Fruit fly (Drosophila melanogaster) whole organism, embryonic: ENCODE measurements around the gene FeCH.

Source experiments
- CG10209 ChIP-seq: fragments of 200-800 bp; sonication (Bioruptor generic); optimal IDR thresholded peaks from 3 replicates; lab custom pipeline; 2017; ENCODE audit warnings: missing biosample characterization, mild to moderate bottlenecking, missing genetic modification characterization, missing genetic modification reagents
- CG10979 ChIP-seq: fragments of 200-800 bp; sonication (Bioruptor generic); optimal IDR thresholded peaks from 2 replicates; lab custom pipeline; 2018; ENCODE audit warnings: missing biosample characterization, mild to moderate bottlenecking, missing genetic modification characterization, moderate library complexity
- CG11093 ChIP-seq: fragments of 200-800 bp; sonication (Bioruptor generic); IDR thresholded peaks from 3 replicates; pipeline ENCODE4 v1.3.6; 2022; ENCODE audit warnings: missing biosample characterization, missing genetic modification characterization
- CG11456 ChIP-seq: fragments of 200-800 bp; sonication (Bioruptor generic); IDR thresholded peaks from 3 replicates; pipeline ENCODE4 v1.3.6; 2022; ENCODE audit warnings: missing biosample characterization, missing genetic modification characterization
- CG12299 ChIP-seq: fragments of 200-800 bp; sonication (Bioruptor generic); optimal IDR thresholded peaks from 2 replicates; lab custom pipeline; 2018; ENCODE audit warnings: missing biosample characterization, mild to moderate bottlenecking, missing genetic modification characterization
- CG12942 ChIP-seq: fragments of 200-800 bp; sonication (Bioruptor generic); optimal IDR thresholded peaks from 3 replicates; lab custom pipeline; 2016; ENCODE audit warnings: missing biosample characterization, missing genetic modification characterization
- CG15514 ChIP-seq: fragments of 200-800 bp; sonication (Bioruptor generic); optimal IDR thresholded peaks from 3 replicates; lab custom pipeline; 2017; ENCODE audit warnings: missing biosample characterization, missing genetic modification characterization, mild to moderate bottlenecking, moderate library complexity, missing genetic modification reagents
- CG15601 ChIP-seq: fragments of 200-800 bp; sonication (Bioruptor generic); optimal IDR thresholded peaks from 3 replicates; lab custom pipeline; 2019; ENCODE audit warnings: missing biosample characterization, mild to moderate bottlenecking, missing genetic modification characterization, moderate library complexity
- CG16863 ChIP-seq: fragments of 200-800 bp; sonication (Bioruptor generic); optimal IDR thresholded peaks from 3 replicates; lab custom pipeline; 2016; ENCODE audit warnings: missing biosample characterization, missing genetic modification characterization
- CG17361 ChIP-seq: fragments of 200-800 bp; sonication (Bioruptor generic); IDR thresholded peaks from 3 replicates; pipeline ENCODE4 v1.3.6; 2022; ENCODE audit warnings: missing biosample characterization, missing genetic modification characterization
- CG17802 ChIP-seq: fragments of 200-800 bp; sonication (Bioruptor generic); optimal IDR thresholded peaks from 2 replicates; lab custom pipeline; 2018; ENCODE audit warnings: missing biosample characterization, mild to moderate bottlenecking, missing genetic modification characterization, moderate library complexity
- CG18476 ChIP-seq: fragments of 200-800 bp; sonication (Bioruptor generic); optimal IDR thresholded peaks from 2 replicates; lab custom pipeline; 2016; ENCODE audit warnings: missing biosample characterization, mild to moderate bottlenecking, missing genetic modification characterization
- CG32772 ChIP-seq: fragments of 200-800 bp; sonication (Bioruptor generic); IDR thresholded peaks from 2 replicates; pipeline ENCODE4 v1.3.6; 2022; ENCODE audit warnings: missing biosample characterization, missing genetic modification characterization
- CG34376 ChIP-seq: fragments of 200-800 bp; sonication (Bioruptor generic); optimal IDR thresholded peaks from 2 replicates; lab custom pipeline; 2018; ENCODE audit warnings: missing biosample characterization, mild to moderate bottlenecking, missing genetic modification characterization
- CG4282 ChIP-seq: fragments of 200-800 bp; sonication (Bioruptor generic); optimal IDR thresholded peaks from 2 replicates; lab custom pipeline; 2016; ENCODE audit warnings: missing biosample characterization, missing genetic modification characterization
- CG7963 ChIP-seq: fragments of 200-800 bp; sonication (Bioruptor generic); IDR thresholded peaks from 3 replicates; pipeline ENCODE4 v1.3.6; 2022; ENCODE audit warnings: missing biosample characterization, missing genetic modification characterization; ENCODE audit not compliant: partially characterized antibody
- CG8290 ChIP-seq, 3 experiments: fragments of 200-800 bp; sonication (Bioruptor generic); optimal IDR thresholded peaks; 2 replicates each; lab custom pipeline; 2016 to 2019; ENCODE audit warnings: missing biosample characterization in 3 of 3, missing genetic modification characterization in 3 of 3, mild to moderate bottlenecking in 2 of 3, moderate library complexity in 1 of 3
- CG8924 ChIP-seq: fragments of 200-800 bp; optimal IDR thresholded peaks from 3 replicates; lab custom pipeline; 2019; ENCODE audit warnings: missing biosample characterization, mild to moderate bottlenecking, missing genetic modification characterization, moderate library complexity
- CG9932 ChIP-seq: fragments of 200-800 bp; sonication (Bioruptor generic); IDR thresholded peaks from 2 replicates; pipeline ENCODE4 v1.3.6; 2022; ENCODE audit warnings: missing biosample characterization, missing genetic modification characterization
- CoRest ChIP-seq: fragments of 200-800 bp; sonication (Bioruptor generic); optimal IDR thresholded peaks from 3 replicates; lab custom pipeline; 2018; ENCODE audit warnings: missing biosample characterization, mild to moderate bottlenecking, missing genetic modification characterization, moderate library complexity
- Dek ChIP-seq: fragments of 200-800 bp; sonication (Bioruptor generic); optimal IDR thresholded peaks from 3 replicates; lab custom pipeline; 2019; ENCODE audit warnings: missing biosample characterization, mild to moderate bottlenecking, missing genetic modification characterization, moderate library complexity
- Dll ChIP-seq: fragments of 200-800 bp; sonication (Bioruptor generic); IDR thresholded peaks from 4 replicates; pipeline ENCODE4 v1.3.6; 2022; ENCODE audit warnings: missing biosample characterization, missing genetic modification characterization; ENCODE audit not compliant: partially characterized antibody
- E2f2 ChIP-seq: fragments of 200-800 bp; sonication (Bioruptor generic); IDR thresholded peaks from 2 replicates; pipeline ENCODE4 v1.3.6; 2022; ENCODE audit warnings: missing biosample characterization, missing genetic modification characterization
- Ets65A ChIP-seq: fragments of 200-800 bp; sonication (Bioruptor generic); peaks from one replicate; lab custom pipeline; 2016; ENCODE audit warnings: missing biosample characterization, missing genetic modification characterization
- Fer1 ChIP-seq: fragments of 200-800 bp; sonication (Bioruptor generic); optimal IDR thresholded peaks from 2 replicates; lab custom pipeline; 2017; ENCODE audit warnings: missing biosample characterization, mild to moderate bottlenecking, missing genetic modification characterization
- Hey ChIP-seq: fragments of 200-800 bp; sonication (Bioruptor generic); optimal IDR thresholded peaks from 3 replicates; lab custom pipeline; 2018; ENCODE audit warnings: missing biosample characterization, mild to moderate bottlenecking, missing genetic modification characterization
- Hsf ChIP-seq: fragments of 200-800 bp; sonication (Bioruptor generic); optimal IDR thresholded peaks from 3 replicates; lab custom pipeline; 2016; ENCODE audit warnings: missing biosample characterization, missing genetic modification characterization
- Side ChIP-seq: fragments of 200-800 bp; sonication (Bioruptor generic); optimal IDR thresholded peaks from 2 replicates; lab custom pipeline; 2016; ENCODE audit warnings: missing biosample characterization, missing genetic modification characterization
- TFAM ChIP-seq: fragments of 200-800 bp; sonication (Bioruptor generic); optimal IDR thresholded peaks from 2 replicates; lab custom pipeline; 2017; ENCODE audit warnings: missing biosample characterization, missing genetic modification characterization, inconsistent platforms
- Tbp ChIP-seq: fragments of >200 bp; optimal IDR thresholded peaks from 2 replicates; lab custom pipeline; 2018; ENCODE audit warnings: missing biosample characterization, missing genetic modification characterization
- ac ChIP-seq: fragments of 200-800 bp; sonication (Bioruptor generic); optimal IDR thresholded peaks from 3 replicates; lab custom pipeline; 2017; ENCODE audit warnings: missing biosample characterization, mild to moderate bottlenecking, missing genetic modification characterization
- amos ChIP-seq: fragments of 200-800 bp; sonication (Bioruptor generic); IDR thresholded peaks from 2 replicates; pipeline ENCODE4 v1.3.6; 2022; ENCODE audit warnings: missing biosample characterization, missing genetic modification characterization; ENCODE audit not compliant: partially characterized antibody
- ase ChIP-seq: fragments of 200-800 bp; sonication (Bioruptor generic); IDR thresholded peaks from 3 replicates; pipeline ENCODE4 v1.3.6; 2022; ENCODE audit warnings: missing biosample characterization, missing genetic modification characterization
- ato ChIP-seq: fragments of 200-800 bp; sonication (Bioruptor generic); IDR thresholded peaks from 2 replicates; pipeline ENCODE4 v1.3.6; 2022; ENCODE audit warnings: missing biosample characterization, missing genetic modification characterization; ENCODE audit not compliant: partially characterized antibody
- chif ChIP-seq, 2 experiments: fragments of 200-800 bp; sonication (Bioruptor generic); optimal IDR thresholded peaks; 3 replicates each; lab custom pipeline; 2016; ENCODE audit warnings: missing biosample characterization in 2 of 2, missing genetic modification characterization in 2 of 2
- crp ChIP-seq, 2 experiments: fragments of 200-800 bp; sonication (Bioruptor generic); optimal IDR thresholded peaks; 2 replicates in 1 of 2; 3 replicates in 1 of 2; lab custom pipeline; 2017; ENCODE audit warnings: missing biosample characterization in 2 of 2, missing genetic modification characterization in 2 of 2, mild to moderate bottlenecking in 1 of 2, moderate library complexity in 1 of 2
- grn ChIP-seq: fragments of 200-800 bp; sonication (Bioruptor generic); optimal IDR thresholded peaks from 3 replicates; lab custom pipeline; 2017; ENCODE audit warnings: missing biosample characterization, missing genetic modification characterization
- ham ChIP-seq: fragments of 200-800 bp; sonication (Bioruptor generic); IDR thresholded peaks from 2 replicates; pipeline ENCODE4 v1.3.6; 2022; ENCODE audit warnings: missing biosample characterization, missing genetic modification characterization
- jigr1 ChIP-seq: fragments of 200-800 bp; sonication (Bioruptor generic); IDR thresholded peaks from 3 replicates; pipeline ENCODE4 v1.3.6; 2022; ENCODE audit warnings: missing biosample characterization, missing genetic modification characterization
- lbe ChIP-seq: fragments of 200-800 bp; sonication (Bioruptor generic); optimal IDR thresholded peaks from 2 replicates; lab custom pipeline; 2016; ENCODE audit warnings: missing biosample characterization, mild to moderate bottlenecking, missing genetic modification characterization
- nmo ChIP-seq: fragments of 200-800 bp; sonication (Bioruptor generic); optimal IDR thresholded peaks from 2 replicates; lab custom pipeline; 2018; ENCODE audit warnings: missing biosample characterization, mild to moderate bottlenecking, missing genetic modification characterization, moderate library complexity
- pho ChIP-seq: fragments of 200-800 bp; sonication (Bioruptor generic); optimal IDR thresholded peaks from 2 replicates; lab custom pipeline; 2016; ENCODE audit warnings: missing biosample characterization, missing genetic modification characterization
- pzg ChIP-seq: fragments of 200-800 bp; sonication (Bioruptor generic); optimal IDR thresholded peaks from 3 replicates; lab custom pipeline; 2018; ENCODE audit warnings: missing biosample characterization, mild to moderate bottlenecking, missing genetic modification characterization, moderate library complexity
- ro ChIP-seq: fragments of 200-800 bp; sonication (Bioruptor generic); IDR thresholded peaks from 2 replicates; pipeline ENCODE4 v1.3.6; 2022; ENCODE audit warnings: missing biosample characterization, missing genetic modification characterization
- row ChIP-seq: fragments of 200-800 bp; sonication (Bioruptor generic); IDR thresholded peaks from 3 replicates; pipeline ENCODE4 v1.3.6; 2022; ENCODE audit warnings: missing biosample characterization, missing genetic modification characterization
- scrt ChIP-seq: fragments of 200-800 bp; sonication (Bioruptor generic); optimal IDR thresholded peaks from 2 replicates; lab custom pipeline; 2018; ENCODE audit warnings: missing biosample characterization, mild to moderate bottlenecking, missing genetic modification characterization, moderate library complexity
- sens ChIP-seq: fragments of 200-800 bp; sonication (Bioruptor generic); peaks from one replicate; lab custom pipeline; 2016; ENCODE audit warnings: missing biosample characterization, missing genetic modification characterization
- so ChIP-seq: fragments of 200-800 bp; sonication (Bioruptor generic); IDR thresholded peaks from 3 replicates; pipeline ENCODE4 v1.3.6; 2022; ENCODE audit warnings: missing biosample characterization, missing genetic modification characterization
- tap ChIP-seq: fragments of 200-800 bp; optimal IDR thresholded peaks from 3 replicates; lab custom pipeline; 2019; ENCODE audit warnings: missing biosample characterization, mild to moderate bottlenecking, missing genetic modification characterization, moderate library complexity

The FeCH gene

DNA sequence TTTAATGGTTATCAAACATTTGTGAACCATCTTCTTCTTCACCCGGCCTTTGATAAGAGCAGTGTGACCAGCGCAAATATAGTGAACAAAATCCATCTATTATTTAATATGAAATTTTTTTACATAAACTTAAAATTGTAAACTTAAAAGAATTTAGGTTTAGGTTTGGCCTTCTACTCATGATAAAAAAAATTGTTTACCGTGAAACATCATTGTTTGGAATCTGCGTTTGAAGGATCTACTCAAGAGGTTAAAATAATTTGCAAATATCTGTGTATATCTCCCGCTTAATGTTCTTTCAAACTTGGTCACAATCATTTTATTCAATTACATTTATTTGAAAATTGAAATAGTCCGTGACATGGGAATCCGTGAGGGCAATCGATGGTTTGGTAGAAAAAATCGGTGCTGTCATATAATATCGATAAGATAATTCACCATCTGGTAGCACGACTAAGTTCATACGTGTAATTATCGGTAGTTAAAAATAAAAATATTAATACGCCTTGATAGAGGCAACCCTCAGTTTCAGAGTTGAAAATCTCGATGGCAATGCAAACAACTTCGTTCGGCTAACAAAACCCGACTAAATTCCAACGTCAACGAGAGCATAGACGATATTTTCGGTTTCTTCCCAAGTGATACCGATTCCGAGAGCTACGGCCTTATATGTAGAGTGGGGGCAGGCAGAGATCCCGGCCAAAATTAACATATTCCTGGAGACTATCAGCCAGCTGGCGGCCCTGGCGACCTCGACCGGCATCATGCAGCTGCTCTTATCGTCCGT is 40.1 kb downstream of the FeCH start, which contains the start of the genes betaGlu and sip3 (continued):
- no peak for TF ChIP-seq ase (GFP tag; lab: Robert Waterston, UW)
- peak; percentile 14 for TF ChIP-seq pho
- no peak for TF ChIP-seq CG11093 (GFP tag; lab: Robert Waterston, UW)
- no peak for TF ChIP-seq scrt (GFP tag; lab: Kevin White, UChicago)
- TF ChIP-seq E2f2 (GFP tag; lab: Robert Waterston, UW) = peak; percentile 50; the same call in 1 of the 2 replicates
- TF ChIP-seq ato = peak; percentile 91
- no peak for TF ChIP-seq Fer1 (GFP tag; lab: Kevin White, UChicago)
- TF ChIP-seq tap (tag; lab: Kevin White, UChicago) = no peak
- peak; percentile 41 for TF ChIP-seq CG8290 (GFP tag; optimal IDR thresholded peaks at IDR 0.05; lab: Kevin White, UChicago)
- no peak for TF ChIP-seq CG8290 (tag; optimal IDR thresholded peaks at IDR 0.05; lab: Kevin White, UChicago)
- TF ChIP-seq CG12942 (GFP tag; lab: Kevin White, UChicago) = no peak
- TF ChIP-seq CG9932 = peak; percentile 48; the same call in 1 of the 2 replicates
- TF ChIP-seq amos = peak; percentile 94
- peak; percentile 4 for TF ChIP-seq CG18476
- TF ChIP-seq jigr1 (GFP tag; lab: Robert Waterston, UW) = peak; percentile 35; the same call in 1 of the 3 replicates
- no peak for TF ChIP-seq CG17802 (tag; lab: Kevin White, UChicago)
- TF ChIP-seq Hey (tag; lab: Kevin White, UChicago) = no peak
- TF ChIP-seq Hsf = peak; percentile 13
- no peak for TF ChIP-seq Tbp
- TF ChIP-seq CG17361 (GFP tag; lab: Robert Waterston, UW) = peak; percentile 75; the same call in 2 of the 3 replicates
- peak; percentile 94 for TF ChIP-seq CG15514 (GFP tag; lab: Kevin White, UChicago)
- no peak for TF ChIP-seq CG34376
- peak in 1 of 2 experiments; percentile 48 for TF ChIP-seq crp (GFP tag; optimal IDR thresholded peaks at IDR 0.05; lab: Kevin White, UChicago)
- TF ChIP-seq CG7963 (GFP tag; lab: Robert Waterston, UW) = peak; percentile 91
- no peak for TF ChIP-seq ac (GFP tag; lab: Kevin White, UChicago)
- peak; percentile 51 for TF ChIP-seq row (GFP tag; lab: Robert Waterston, UW)
- no peak for TF ChIP-seq CG4282 (GFP tag; lab: Kevin White, UChicago)
- TF ChIP-seq CoRest = peak; percentile 39
- no peak for TF ChIP-seq CG11456 (GFP tag; lab: Robert Waterston, UW)
- no peak for TF ChIP-seq TFAM (GFP tag; lab: Kevin White, UChicago)
- TF ChIP-seq CG10209 = no peak
- peak; percentile 22 for TF ChIP-seq grn (GFP tag; lab: Kevin White, UChicago)
- TF ChIP-seq Dek (tag; lab: Kevin White, UChicago) = peak; percentile 27
- TF ChIP-seq pzg (GFP tag; lab: Kevin White, UChicago) = peak; percentile 72
- TF ChIP-seq so = no peak
- peak; percentile 23 for TF ChIP-seq CG12299 (tag; lab: Kevin White, UChicago)
- peak; percentile 25 for TF ChIP-seq CG8924 (tag; lab: Kevin White, UChicago)
- no peak for TF ChIP-seq ham (GFP tag; lab: Robert Waterston, UW)
- no peak for TF ChIP-seq CG16863 (GFP tag; lab: Kevin White, UChicago)
- peak; percentile 42 for TF ChIP-seq CG15601 (tag; lab: Kevin White, UChicago)
- peak; percentile 64 for TF ChIP-seq Ets65A (GFP tag; lab: Kevin White, UChicago)
- peak; percentile 91 for TF ChIP-seq Dll (GFP tag; lab: Robert Waterston, UW)
- no peak for TF ChIP-seq CG10979 (tag; lab: Kevin White, UChicago)
- TF ChIP-seq CG32772 (GFP tag; lab: Robert Waterston, UW) = no peak
- peak; percentile 83 for TF ChIP-seq sens (GFP tag; lab: Kevin White, UChicago)
- TF ChIP-seq lbe (GFP tag; lab: Kevin White, UChicago) = peak; percentile 59
- TF ChIP-seq chif (GFP tag; optimal IDR thresholded peaks at IDR 0.05; lab: Kevin White, UChicago) = no peak
- peak; percentile 59 for TF ChIP-seq nmo (GFP tag; lab: Kevin White, UChicago)
- TF ChIP-seq ro (GFP tag; lab: Robert Waterston, UW) = no peak
- TF ChIP-seq Side (GFP tag; lab: Kevin White, UChicago) = no peak
